Fruit fly (Drosophila melanogaster) whole organism: ENCODE data around the gene CG9903.

Experiments
- EcR ChIP-seq, 2 experiments: fragments of >200 bp; optimal IDR thresholded peaks; 2 replicates each; lab custom pipeline; 2017; ENCODE audit warnings: missing biosample characterization in 2 of 2, missing genetic modification characterization in 2 of 2, missing genetic modification reagents in 2 of 2
- pan ChIP-seq: fragments of >200 bp; optimal IDR thresholded peaks from 2 replicates; lab custom pipeline; 2017
- psq ChIP-seq: fragments of >200 bp; optimal IDR thresholded peaks from 2 replicates; lab custom pipeline; 2017

- TF ChIP-seq psq (lab: Kevin White, UChicago) (no peak), pan (lab: Kevin White, UChicago) (no peak), EcR (GFP tag; optimal IDR thresholded peaks at IDR 0.05; lab: Kevin White, UChicago) (no peak)
These were observed 7.6 kb downstream of the CG9903 start, which contains the start of gene para for dm6 chrX:16533046-16533496.
